Fruit fly (Drosophila melanogaster) Kc167 (cell line): ENCODE results near the gene CG15449.

Experiments
- Myc ChIP-seq: fragments of >200 bp; optimal IDR thresholded peaks from 2 replicates; lab custom pipeline; 2017; ENCODE audit warnings: missing external identifiers
- Sin3A ChIP-seq: fragments of >200 bp; optimal IDR thresholded peaks from 2 replicates; lab custom pipeline; 2018; ENCODE audit warnings: missing external identifiers
- h ChIP-seq: fragments of >200 bp; optimal IDR thresholded peaks from 3 replicates; lab custom pipeline; 2018; ENCODE audit warnings: missing external identifiers
- insv ChIP-seq: fragments of >200 bp; optimal IDR thresholded peaks from 3 replicates; lab custom pipeline; 2018; ENCODE audit warnings: missing external identifiers
- psq ChIP-seq: fragments of >200 bp; optimal IDR thresholded peaks from 2 replicates; lab custom pipeline; 2017; ENCODE audit warnings: missing external identifiers
- ttk ChIP-seq: sonication (Bioruptor generic); optimal IDR thresholded peaks from 2 replicates; lab custom pipeline; 2017; ENCODE audit warnings: missing external identifiers

The CG15449 gene

DNA sequence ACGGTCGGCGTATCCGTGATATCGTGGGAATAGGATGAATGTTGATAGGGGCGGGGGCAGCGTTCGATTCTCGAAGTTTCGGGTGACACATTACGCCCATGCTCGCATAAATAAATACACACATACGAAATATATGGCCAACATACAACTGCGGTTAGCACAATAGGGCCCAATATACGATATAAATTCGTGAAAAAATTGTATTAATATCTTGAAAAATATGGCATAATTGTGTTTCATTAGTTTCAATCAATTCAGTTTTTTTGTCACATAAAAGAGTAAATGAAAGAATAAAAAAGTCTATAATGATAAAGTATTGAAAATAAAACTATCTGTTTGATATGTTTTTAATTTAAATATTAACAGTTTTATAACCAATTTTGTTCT lies 4.5 kb downstream of the CG15449 start:
- no peak for TF ChIP-seq Sin3A (lab: Kevin White, UChicago)
- no peak for TF ChIP-seq ttk (lab: Kevin White, UChicago)
- no peak for TF ChIP-seq h
- TF ChIP-seq insv (lab: Kevin White, UChicago): no peak

DNA sequence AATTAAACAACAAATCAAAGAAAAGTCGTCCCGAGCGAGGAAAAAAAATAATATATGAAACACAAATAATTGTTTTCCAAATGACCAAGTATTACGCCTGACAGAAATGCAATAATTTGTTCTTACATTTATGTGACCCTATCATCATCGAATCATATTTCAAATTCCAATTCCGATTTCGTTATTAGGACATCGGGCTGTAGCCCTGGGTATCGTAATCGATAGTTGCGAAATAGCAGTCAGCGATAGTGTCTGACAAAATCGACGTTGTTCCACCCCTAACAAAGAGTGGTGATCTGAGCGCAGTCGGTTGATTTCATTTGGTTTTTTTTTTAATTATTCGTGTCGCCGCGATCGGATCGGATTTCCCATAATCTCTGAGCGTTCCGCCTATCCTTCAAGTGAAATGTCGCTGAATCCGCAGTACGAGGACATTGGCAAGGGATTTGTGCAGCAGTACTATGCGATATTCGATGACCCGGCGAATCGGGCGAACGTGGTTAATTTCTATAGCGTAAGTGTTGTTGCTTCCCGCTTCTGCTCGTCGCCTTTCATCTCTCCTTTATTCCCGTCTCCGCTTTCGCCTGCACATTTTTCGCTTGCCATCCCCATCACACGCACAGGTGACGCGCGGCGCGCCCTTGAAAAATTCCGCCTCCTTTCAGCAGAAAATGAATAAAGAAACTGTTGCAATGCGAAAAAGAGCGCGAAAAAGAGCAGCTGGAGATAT lies 5.0 kb downstream of the CG15449 start, which contains the start of gene Ntf-2:
Gene Ntf-2, plus strand, starts transcription at position 262 of the 730 bp plus-strand sequence.
- no peak for TF ChIP-seq insv (lab: Kevin White, UChicago)

DNA sequence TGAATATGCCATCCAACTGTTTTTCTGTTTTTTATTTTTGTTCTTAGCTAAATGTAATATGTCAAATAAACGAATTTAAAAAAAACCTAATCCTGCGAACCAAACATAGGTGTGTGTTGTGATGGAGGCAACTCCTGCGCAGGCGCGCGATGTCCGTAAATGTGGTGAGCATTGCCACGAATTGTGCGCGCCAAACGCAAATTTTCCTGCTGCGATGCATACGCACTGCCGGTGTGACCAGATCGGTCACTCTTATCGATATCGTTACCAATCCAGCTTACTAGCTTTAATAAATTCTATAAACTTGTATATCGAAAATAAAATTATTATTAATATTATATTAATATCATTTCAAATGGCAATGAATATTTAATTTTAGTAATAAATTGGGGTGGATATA lies 5.8 kb downstream of the CG15449 start:
- TF ChIP-seq ttk (lab: Kevin White, UChicago): no peak
- TF ChIP-seq psq (lab: Kevin White, UChicago): no peak
- no peak for TF ChIP-seq Sin3A (lab: Kevin White, UChicago)

DNA sequence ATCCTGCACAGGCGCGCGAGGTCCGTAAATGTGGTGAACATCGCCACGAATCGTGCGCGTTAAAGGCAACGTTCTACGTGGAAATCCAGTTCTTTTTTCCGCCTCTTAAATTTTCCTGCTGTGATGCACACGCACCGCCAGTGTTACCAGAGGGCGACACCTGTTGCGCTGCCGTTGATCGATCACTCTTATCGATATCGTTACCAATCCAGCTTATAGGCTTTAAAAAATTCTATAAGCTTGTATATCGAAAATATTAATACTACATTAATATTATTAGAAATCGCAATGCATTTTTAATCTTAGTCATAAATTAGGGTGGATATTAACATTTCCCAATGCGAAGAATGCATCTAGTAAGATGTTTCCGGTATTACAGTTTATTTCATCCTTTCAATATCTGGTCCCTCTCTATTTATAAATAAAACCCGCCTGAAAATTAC lies 8.6 kb downstream of the CG15449 start, which contains the start of gene CG1529:
Gene CG1529, minus strand, starts transcription at position 132 of the 443 bp plus-strand sequence.
- TF ChIP-seq Sin3A (lab: Kevin White, UChicago): no peak
- TF ChIP-seq Myc: no peak
- no peak for TF ChIP-seq psq (lab: Kevin White, UChicago)
- TF ChIP-seq insv (lab: Kevin White, UChicago): no peak
- no peak for TF ChIP-seq h

DNA sequence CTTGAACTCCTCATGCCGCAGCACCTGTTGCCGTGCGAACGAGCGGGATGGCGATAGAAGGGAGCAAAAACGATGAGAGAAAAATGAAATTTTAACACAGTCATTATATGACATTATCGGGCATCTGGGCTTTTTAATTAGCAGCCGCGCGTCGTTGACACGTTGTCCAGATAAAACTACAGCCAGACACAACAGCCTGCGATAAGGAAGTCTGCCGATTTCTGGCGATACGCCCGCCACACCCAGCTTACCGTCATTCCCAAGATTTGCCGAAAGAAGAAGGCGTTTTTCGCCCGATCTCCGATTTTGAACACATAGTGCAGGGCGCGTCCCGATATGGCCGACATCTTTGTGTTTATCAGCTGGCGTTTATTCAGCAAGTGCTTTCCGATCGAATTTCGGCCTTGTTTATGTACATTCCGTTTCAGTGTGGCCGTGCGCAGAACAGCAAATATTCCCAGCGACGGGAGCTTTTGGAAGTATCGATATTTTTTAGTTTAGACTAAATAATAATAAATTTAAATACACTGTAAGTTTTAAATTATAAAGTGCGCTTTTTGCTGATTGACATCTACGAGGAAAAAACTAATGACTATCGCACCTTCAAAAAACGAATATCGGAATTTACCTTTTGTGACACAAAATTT lies 12.4 kb downstream of the CG15449 start, which contains the start of gene CG1532:
Gene CG1532, minus strand, starts transcription at position 433 of the 647 bp plus-strand sequence.
- TF ChIP-seq psq (lab: Kevin White, UChicago) (no peak), h (no peak), Sin3A (lab: Kevin White, UChicago) (no peak), Myc (no peak), insv (lab: Kevin White, UChicago) (no peak), ttk (lab: Kevin White, UChicago) (no peak)

DNA sequence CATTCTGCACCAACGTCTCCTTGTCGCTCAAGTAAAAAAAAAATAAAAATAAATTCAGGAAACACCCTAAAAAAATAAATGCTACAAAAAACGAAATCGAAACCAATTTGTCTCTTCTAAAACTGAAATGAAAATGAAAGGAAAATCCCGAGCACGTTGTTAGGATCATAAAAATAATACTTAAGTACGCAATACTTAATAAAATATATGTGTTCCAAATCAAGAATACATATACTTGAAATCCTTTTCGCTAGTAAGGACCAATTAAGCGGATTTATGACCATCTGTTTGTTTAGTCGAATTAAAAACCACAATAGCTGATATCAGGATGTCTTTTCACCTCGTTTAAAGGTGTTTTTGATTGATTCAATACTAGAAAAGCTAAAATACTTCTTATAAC lies 14.6 kb downstream of the CG15449 start, which contains the start of gene r-cup:
Gene r-cup, minus strand, starts transcription at position 101 of the 400 bp plus-strand sequence.
- TF ChIP-seq psq (lab: Kevin White, UChicago) (no peak), h (no peak), Sin3A (lab: Kevin White, UChicago) (no peak)

DNA sequence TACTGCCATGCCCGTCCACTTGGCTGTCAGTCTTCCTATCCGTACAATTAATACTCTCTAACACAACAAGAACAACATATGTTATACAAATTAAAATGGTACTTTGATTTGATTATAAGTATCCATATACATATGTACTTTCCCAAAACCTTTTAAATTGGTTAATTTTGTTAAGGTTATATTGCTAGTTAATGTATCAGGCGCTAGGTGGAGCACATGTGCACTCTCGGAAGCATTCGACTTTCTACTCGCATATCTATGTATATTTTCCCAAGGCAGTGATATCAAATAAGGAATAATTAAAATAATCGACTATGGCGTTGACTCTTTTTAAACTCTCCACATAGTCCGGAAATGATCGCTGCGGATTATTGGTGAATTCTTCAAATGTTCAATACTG lies 22.8 kb downstream of the CG15449 start:
- TF ChIP-seq ttk (lab: Kevin White, UChicago) (no peak), Myc (no peak), h (no peak), Sin3A (lab: Kevin White, UChicago) (no peak), psq (lab: Kevin White, UChicago) (no peak), insv (lab: Kevin White, UChicago) (no peak)

DNA sequence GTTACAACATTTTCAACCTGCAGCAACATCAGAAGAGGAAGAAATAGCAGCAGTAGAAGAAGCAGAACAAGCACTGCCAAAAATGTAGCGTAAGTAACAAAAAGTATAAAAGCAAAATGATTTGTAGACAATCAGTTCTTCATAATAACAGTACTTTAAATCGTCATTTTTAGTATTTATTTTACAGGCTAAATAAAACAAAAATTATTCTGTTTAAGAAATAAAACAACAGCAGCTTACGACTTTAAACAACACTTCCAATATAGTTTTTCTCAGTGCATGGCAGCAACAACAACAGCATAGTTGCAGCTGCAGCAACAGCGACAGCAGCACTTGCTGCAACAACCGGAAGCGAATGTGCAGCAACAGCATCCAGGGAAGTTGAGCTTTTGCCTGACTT lies 29.9 kb downstream of the CG15449 start:
- TF ChIP-seq ttk (lab: Kevin White, UChicago): no peak
- no peak for TF ChIP-seq h
- no peak for TF ChIP-seq Sin3A (lab: Kevin White, UChicago)
- no peak for TF ChIP-seq psq (lab: Kevin White, UChicago)
- no peak for TF ChIP-seq insv (lab: Kevin White, UChicago)
- TF ChIP-seq Myc: no peak
